Fruit fly (Drosophila melanogaster): Measurements from ENCODE around the gene hoip.

Gene hoip

DNA sequence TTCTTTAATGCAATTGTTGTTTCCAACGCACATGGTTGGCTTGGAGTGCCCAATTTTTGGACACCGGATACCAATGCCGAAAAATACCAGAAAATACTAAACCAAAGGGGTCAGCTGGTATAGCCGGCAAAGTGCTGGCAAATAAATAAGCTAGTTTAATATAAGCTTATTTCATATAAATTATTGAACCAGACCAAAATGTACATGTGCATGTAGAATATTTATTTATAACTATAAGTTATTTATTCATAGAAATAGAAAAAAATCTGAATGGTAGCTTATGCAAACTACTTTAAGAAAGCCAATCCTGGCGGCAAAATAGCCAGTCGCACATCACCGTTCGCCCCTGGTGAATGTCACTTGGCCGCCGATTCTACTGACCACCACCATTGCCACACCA lies 863 bp downstream of the hoip start, which contains the start of gene pelo (continued):
- TF ChIP-seq gt (GFP tag; IDR thresholded peaks at IDR 0.05) (no peak), MBD-R2 (GFP tag; IDR thresholded peaks at IDR 0.05) (peak; percentile 91), CG16815 (GFP tag; optimal IDR thresholded peaks at IDR 0.05) (peak; percentile 53), Hand (GFP tag; optimal IDR thresholded peaks at IDR 0.05) (no peak), CG6689 (GFP tag; IDR thresholded peaks at IDR 0.05) (peak; percentile 72), Myb (GFP tag; optimal IDR thresholded peaks at IDR 0.05) (no peak), Med (GFP tag) (peak; percentile 81), Scr (GFP tag; IDR thresholded peaks at IDR 0.05; ENCODE audit: partially characterized antibody) (no peak), lov (optimal IDR thresholded peaks at IDR 0.05) (no peak), lov (GFP tag; IDR thresholded peaks at IDR 0.05) (no peak), D19B (GFP tag; optimal IDR thresholded peaks at IDR 0.05) (peak; percentile 40), Ets65A (GFP tag) (peak; percentile 89), HmgZ (tag; optimal IDR thresholded peaks at IDR 0.05) (peak; percentile 86), wor (GFP tag; IDR thresholded peaks at IDR 0.05) (no peak), gsb-n (tag; optimal IDR thresholded peaks at IDR 0.05) (peak; percentile 60), CG18476 (GFP tag; optimal IDR thresholded peaks at IDR 0.05) (peak; percentile 39), CG6272 (GFP tag; IDR thresholded peaks at IDR 0.05) (peak; percentile 66), Hmr (GFP tag; optimal IDR thresholded peaks at IDR 0.05) (peak; percentile 74), dimm (GFP tag; IDR thresholded peaks at IDR 0.05) (no peak), Sox102F (GFP tag; optimal IDR thresholded peaks at IDR 0.05) (peak; percentile 49), CG12391 (tag; optimal IDR thresholded peaks at IDR 0.05) (peak; percentile 83), bcd (GFP tag; optimal IDR thresholded peaks at IDR 0.05) (peak; percentile 75), Dfd (GFP tag; optimal IDR thresholded peaks at IDR 0.05) (no peak), CG13296 (GFP tag; optimal IDR thresholded peaks at IDR 0.05) (peak; percentile 65), CG12104 (GFP tag; optimal IDR thresholded peaks at IDR 0.05) (peak; percentile 10), Neu2 (GFP tag; optimal IDR thresholded peaks at IDR 0.05; ENCODE audit: borderline replicate concordance) (no peak), lbe (GFP tag; optimal IDR thresholded peaks at IDR 0.05) (peak; percentile 70), shn (GFP tag; optimal IDR thresholded peaks at IDR 0.05) (no peak), CG6791 (GFP tag; IDR thresholded peaks at IDR 0.05; ENCODE audit: partially characterized antibody) (no peak), salm (tag; optimal IDR thresholded peaks at IDR 0.05) (peak; percentile 16), CG10565 (GFP tag; optimal IDR thresholded peaks at IDR 0.05) (no peak), CG31441 (GFP tag; IDR thresholded peaks at IDR 0.05) (peak; percentile 75), sob (GFP tag; IDR thresholded peaks at IDR 0.05) (peak; percentile 66), pita (GFP tag; optimal IDR thresholded peaks at IDR 0.05) (no peak), zen2 (GFP tag; IDR thresholded peaks at IDR 0.05; ENCODE audit: partially characterized antibody) (no peak), CG15696 (tag; optimal IDR thresholded peaks at IDR 0.05) (peak; percentile 66), onecut (GFP tag; IDR thresholded peaks at IDR 0.05) (0 out of 2 replicates have a peak, but pooled peaks have one; percentile 10), vfl (GFP tag; optimal IDR thresholded peaks at IDR 0.05) (peak; percentile 1), Antp (GFP tag; optimal IDR thresholded peaks at IDR 0.05) (no peak), hth (optimal IDR thresholded peaks at IDR 0.05) (no peak), pnt (GFP tag; optimal IDR thresholded peaks at IDR 0.05) (no peak), CG2120 (GFP tag; optimal IDR thresholded peaks at IDR 0.05) (peak; percentile 70), Nf-YA (GFP tag; IDR thresholded peaks at IDR 0.05) (peak; percentile 24; the same call in 1 of the 2 replicates), grau (tag; optimal IDR thresholded peaks at IDR 0.05) (peak; percentile 73), mld (GFP tag; IDR thresholded peaks at IDR 0.05; ENCODE audit: partially characterized antibody) (no peak), ab (GFP tag; optimal IDR thresholded peaks at IDR 0.05) (no peak), CG14860 (GFP tag; IDR thresholded peaks at IDR 0.05; ENCODE audit: partially characterized antibody) (no peak), CG9876 (GFP tag; optimal IDR thresholded peaks at IDR 0.05) (no peak), CG7839 (tag; optimal IDR thresholded peaks at IDR 0.05) (peak; percentile 70), gem (tag; optimal IDR thresholded peaks at IDR 0.05) (peak; percentile 83), CG10366 (GFP tag; IDR thresholded peaks at IDR 0.05) (peak; percentile 45; the same call in 1 of the 2 replicates), ham (GFP tag; IDR thresholded peaks at IDR 0.05) (no peak)

All from whole organism, embryonic.